Fruit fly (Drosophila melanogaster): Measurements from ENCODE around the gene CG32365.

The CG32365 gene

DNA sequence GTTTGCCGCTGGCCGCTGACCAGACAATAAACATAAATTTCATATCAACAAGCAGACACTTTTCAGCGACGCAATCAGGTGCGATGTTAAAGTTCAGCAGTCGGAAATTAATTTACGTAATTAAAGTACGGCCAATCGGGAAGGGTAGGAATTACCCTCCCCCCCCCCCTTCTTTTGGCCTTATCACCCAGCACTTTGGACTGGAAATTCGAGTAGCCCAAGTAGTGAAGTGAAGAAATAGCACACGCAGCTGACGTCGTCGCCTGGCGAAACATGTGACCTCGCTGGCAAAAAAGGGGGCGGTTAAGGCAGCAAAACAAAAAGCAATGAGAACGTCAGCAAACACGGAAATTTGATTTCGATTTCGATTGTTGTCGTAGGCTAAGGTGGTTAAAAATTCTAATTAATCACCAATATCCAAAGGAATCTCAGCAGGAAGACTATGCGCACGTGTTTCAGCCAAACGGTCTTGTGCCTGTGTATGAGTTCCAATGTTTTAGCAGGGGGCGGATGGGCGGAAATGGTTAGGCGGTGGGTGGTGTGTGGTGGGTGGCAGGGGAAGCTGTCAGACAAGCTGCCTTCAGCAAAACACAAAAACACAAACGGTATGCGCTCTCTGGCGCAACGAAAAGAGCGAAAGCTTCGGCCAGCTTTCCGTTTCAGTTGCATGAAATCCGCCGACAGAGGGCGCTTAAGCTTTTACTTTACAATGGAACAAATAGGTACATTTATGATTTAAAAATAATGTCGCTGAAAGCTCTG is 32.0 kb upstream of the CG32365 start (continued):
- TF ChIP-seq CG2875 (GFP tag; optimal IDR thresholded peaks at IDR 0.05) (no peak), CG12155 (GFP tag; optimal IDR thresholded peaks at IDR 0.05) (no peak), B-H1 (GFP tag; IDR thresholded peaks at IDR 0.05) (no peak), HmgZ (tag; optimal IDR thresholded peaks at IDR 0.05) (peak; percentile 6), ftz-f1 (GFP tag; optimal IDR thresholded peaks at IDR 0.05) (peak; percentile 27), Bdp1 (GFP tag; optimal IDR thresholded peaks at IDR 0.05) (no peak), Hey (tag; optimal IDR thresholded peaks at IDR 0.05) (peak; percentile 56), CG6683 (GFP tag; optimal IDR thresholded peaks at IDR 0.05) (no peak), CG7786 (GFP tag; optimal IDR thresholded peaks at IDR 0.05) (no peak), CG9437 (GFP tag; optimal IDR thresholded peaks at IDR 0.05) (no peak), CG16779 (GFP tag; IDR thresholded peaks at IDR 0.05) (no peak), CG7963 (GFP tag; IDR thresholded peaks at IDR 0.05; ENCODE audit: partially characterized antibody) (no peak), psq (GFP tag; optimal IDR thresholded peaks at IDR 0.05) (no peak), Rx (GFP tag; IDR thresholded peaks at IDR 0.05) (no peak), Ets65A (GFP tag) (peak; percentile 63), CG14860 (GFP tag; IDR thresholded peaks at IDR 0.05; ENCODE audit: partially characterized antibody) (no peak), Adf1 (GFP tag; IDR thresholded peaks at IDR 0.05) (peak; percentile 56; the same call in 1 of the 2 replicates), dati (GFP tag; IDR thresholded peaks at IDR 0.05) (no peak), ind (GFP tag; optimal IDR thresholded peaks at IDR 0.05) (no peak), CG12071 (GFP tag; optimal IDR thresholded peaks at IDR 0.05) (peak; percentile 38), CG11085 (GFP tag; IDR thresholded peaks at IDR 0.05) (no peak), unpg (GFP tag; optimal IDR thresholded peaks at IDR 0.05) (no peak), wek (GFP tag; optimal IDR thresholded peaks at IDR 0.05) (peak; percentile 37), MESR4 (GFP tag; optimal IDR thresholded peaks at IDR 0.05) (no peak), MTF-1 (GFP tag; optimal IDR thresholded peaks at IDR 0.05; ENCODE audit: borderline replicate concordance) (peak; percentile 10), tll (GFP tag; optimal IDR thresholded peaks at IDR 0.05) (no peak), Deaf1 (tag; optimal IDR thresholded peaks at IDR 0.05) (peak; percentile 16), fu2 (GFP tag; optimal IDR thresholded peaks at IDR 0.05) (no peak), Nf-YC (tag; optimal IDR thresholded peaks at IDR 0.05) (peak; percentile 5), en (GFP tag; optimal IDR thresholded peaks at IDR 0.05) (no peak), seq (GFP tag; IDR thresholded peaks at IDR 0.05) (no peak), org-1 (GFP tag; optimal IDR thresholded peaks at IDR 0.05) (no peak), lmd (GFP tag; IDR thresholded peaks at IDR 0.05) (no peak; the same call in 1 of the 2 replicates), CG8290 (GFP tag; optimal IDR thresholded peaks at IDR 0.05) (no peak), CG8290 (tag; optimal IDR thresholded peaks at IDR 0.05) (peak in 1 of 2 experiments; percentile 60), Sry-δ (GFP tag; optimal IDR thresholded peaks at IDR 0.05) (no peak), grn (GFP tag; optimal IDR thresholded peaks at IDR 0.05) (no peak), CG12659 (GFP tag; optimal IDR thresholded peaks at IDR 0.05) (peak; percentile 13), Dip2 (GFP tag; IDR thresholded peaks at IDR 0.05) (no peak), CG18599 (GFP tag; optimal IDR thresholded peaks at IDR 0.05) (peak; percentile 35), insv (GFP tag; optimal IDR thresholded peaks at IDR 0.05) (no peak), br (optimal IDR thresholded peaks at IDR 0.05) (no peak), cad (GFP tag; optimal IDR thresholded peaks at IDR 0.05) (no peak), aop (GFP tag; IDR thresholded peaks at IDR 0.05) (peak; percentile 76; the same call in 1 of the 2 replicates), fd64A (GFP tag; optimal IDR thresholded peaks at IDR 0.05) (peak; percentile 40), Antp (GFP tag; optimal IDR thresholded peaks at IDR 0.05) (no peak), Kr (GFP tag; optimal IDR thresholded peaks at IDR 0.05) (no peak), CG15011 (GFP tag; optimal IDR thresholded peaks at IDR 0.05) (no peak), CTCF (GFP tag; optimal IDR thresholded peaks at IDR 0.05) (peak; percentile 97), CG8388 (GFP tag; optimal IDR thresholded peaks at IDR 0.05) (no peak), Nf-YB (GFP tag; optimal IDR thresholded peaks at IDR 0.05) (peak; percentile 7)

All from whole organism, embryonic.